Worm (Caenorhabditis elegans): ENCODE results near the gene unc-76.

DNA sequence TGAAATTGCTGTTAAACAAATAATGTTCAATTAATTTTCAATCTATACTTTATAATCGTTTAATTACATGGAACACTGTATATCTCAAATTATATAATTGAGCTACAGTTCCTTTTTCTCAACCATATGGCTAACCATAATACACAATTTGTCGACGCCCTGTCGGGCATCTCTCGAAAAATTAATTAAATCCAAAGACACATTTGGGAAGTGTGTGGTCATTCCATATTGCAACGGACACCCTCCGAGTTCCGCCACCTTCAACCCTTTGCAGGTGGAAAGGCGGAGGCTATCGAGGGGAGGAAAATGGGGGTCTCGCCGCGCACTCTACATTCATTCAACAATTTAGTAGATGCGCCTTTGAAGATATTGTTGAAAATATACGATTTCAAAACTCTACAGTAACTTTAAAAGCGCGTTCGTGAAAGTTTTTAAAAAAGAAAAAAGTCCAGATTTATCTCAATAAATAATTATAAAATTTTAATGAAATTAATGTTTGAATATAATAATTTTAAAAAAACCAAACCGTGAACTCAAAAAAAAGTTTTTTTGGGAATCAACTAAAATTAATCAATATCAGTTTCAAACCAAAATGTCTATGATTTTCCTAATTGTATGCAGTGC, 42.6 kb upstream of the unc-76 start, which contains the start of gene F14H8.8:
- TF ChIP-seq flt-1 (GFP tag; IDR thresholded peaks at IDR 0.05) (no peak), aly-1 (tag; optimal IDR thresholded peaks at IDR 0.05) (no peak), ama-1 (optimal IDR thresholded peaks at IDR 0.05) (no peak), hmg-4 (GFP tag; optimal IDR thresholded peaks at IDR 0.05) (peak; percentile 12), sea-1 (GFP tag; conservative IDR thresholded peaks at IDR 0.05) (no peak), tbx-11 (GFP tag; IDR thresholded peaks at IDR 0.05) (no peak), B0310.2 (tag; optimal IDR thresholded peaks at IDR 0.05) (no peak), tbx-37 (GFP tag; conservative IDR thresholded peaks at IDR 0.05) (no peak), hmbx-1 (tag; optimal IDR thresholded peaks at IDR 0.05) (no peak), tra-4 (tag; optimal IDR thresholded peaks at IDR 0.05) (no peak), hnd-1 (tag; optimal IDR thresholded peaks at IDR 0.05) (no peak)

All from whole organism, early embryonic.